Fruit fly (Drosophila melanogaster) whole organism, embryonic: ENCODE measurements around the gene sdk.

Experiments
- ATbp ChIP-seq: fragments of 200-800 bp; sonication (Bioruptor generic); optimal IDR thresholded peaks from 2 replicates; lab custom pipeline; 2017; ENCODE audit warnings: missing biosample characterization, mild to moderate bottlenecking, missing genetic modification characterization, missing genetic modification reagents
- Abd-B ChIP-seq: fragments of 200-800 bp; sonication (Bioruptor generic); optimal IDR thresholded peaks from 2 replicates; lab custom pipeline; 2018; ENCODE audit warnings: missing biosample characterization, mild to moderate bottlenecking, missing genetic modification characterization, moderate library complexity
- CG12219 ChIP-seq: fragments of 200-800 bp; sonication (Bioruptor generic); optimal IDR thresholded peaks from 3 replicates; lab custom pipeline; 2018; ENCODE audit warnings: missing biosample characterization, mild to moderate bottlenecking, missing genetic modification characterization
- CG13287 ChIP-seq: fragments of 200-800 bp; sonication (Bioruptor generic); IDR thresholded peaks from 2 replicates; pipeline ENCODE4 v1.3.6; 2022; ENCODE audit warnings: missing biosample characterization, missing genetic modification characterization; ENCODE audit not compliant: partially characterized antibody
- CG14441 ChIP-seq: fragments of 200-800 bp; sonication (Bioruptor generic); IDR thresholded peaks from 2 replicates; pipeline ENCODE4 v1.3.6; 2022; ENCODE audit warnings: missing biosample characterization, missing genetic modification characterization
- CG1603 ChIP-seq: fragments of 200-800 bp; sonication (Bioruptor generic); optimal IDR thresholded peaks from 2 replicates; lab custom pipeline; 2019; ENCODE audit warnings: missing biosample characterization, mild to moderate bottlenecking, missing genetic modification characterization, moderate library complexity
- CG17612 ChIP-seq: fragments of 200-800 bp; sonication (Bioruptor generic); IDR thresholded peaks from 2 replicates; pipeline ENCODE4 v1.3.6; 2022; ENCODE audit warnings: missing biosample characterization, missing genetic modification characterization
- CG17912 ChIP-seq: fragments of 200-800 bp; sonication (Bioruptor generic); optimal IDR thresholded peaks from 2 replicates; lab custom pipeline; 2018; ENCODE audit warnings: missing biosample characterization, mild to moderate bottlenecking, missing genetic modification characterization
- CG2129 ChIP-seq: fragments of 200-800 bp; sonication (Bioruptor generic); IDR thresholded peaks from 2 replicates; pipeline ENCODE4 v1.3.6; 2022; ENCODE audit warnings: missing biosample characterization, missing genetic modification characterization; ENCODE audit not compliant: partially characterized antibody
- CG2202 ChIP-seq: fragments of 200-800 bp; sonication (Bioruptor generic); optimal IDR thresholded peaks from 2 replicates; lab custom pipeline; 2018; ENCODE audit warnings: missing biosample characterization, mild to moderate bottlenecking, missing genetic modification characterization
- CG2712 ChIP-seq: fragments of 200-800 bp; optimal IDR thresholded peaks from 3 replicates; lab custom pipeline; 2019; ENCODE audit warnings: missing biosample characterization, mild to moderate bottlenecking, missing genetic modification characterization, moderate library complexity
- CG4328 ChIP-seq: fragments of 200-800 bp; sonication (Bioruptor generic); optimal IDR thresholded peaks from 3 replicates; lab custom pipeline; 2017; ENCODE audit warnings: missing biosample characterization, missing genetic modification reagents, missing genetic modification characterization
- CG4617 ChIP-seq: fragments of 200-800 bp; sonication (Bioruptor generic); optimal IDR thresholded peaks from 3 replicates; lab custom pipeline; 2016; ENCODE audit warnings: missing biosample characterization, missing genetic modification characterization, borderline replicate concordance
- CG9797 ChIP-seq: fragments of 200-800 bp; sonication (Bioruptor generic); optimal IDR thresholded peaks from 3 replicates; lab custom pipeline; 2018; ENCODE audit warnings: missing biosample characterization, mild to moderate bottlenecking, missing genetic modification characterization
- CG9932 ChIP-seq: fragments of 200-800 bp; sonication (Bioruptor generic); IDR thresholded peaks from 2 replicates; pipeline ENCODE4 v1.3.6; 2022; ENCODE audit warnings: missing biosample characterization, missing genetic modification characterization
- Camta ChIP-seq: fragments of 200-800 bp; sonication (Bioruptor generic); optimal IDR thresholded peaks from 2 replicates; lab custom pipeline; 2016; ENCODE audit warnings: missing biosample characterization, missing genetic modification characterization
- D19B ChIP-seq: fragments of 200-800 bp; sonication (Bioruptor generic); optimal IDR thresholded peaks from 2 replicates; lab custom pipeline; 2017; ENCODE audit warnings: missing biosample characterization, mild to moderate bottlenecking, missing genetic modification characterization
- Deaf1 ChIP-seq: fragments of 200-800 bp; optimal IDR thresholded peaks from 3 replicates; lab custom pipeline; 2019; ENCODE audit warnings: missing biosample characterization, mild to moderate bottlenecking, missing genetic modification characterization, moderate library complexity
- E2f2 ChIP-seq: fragments of 200-800 bp; sonication (Bioruptor generic); IDR thresholded peaks from 2 replicates; pipeline ENCODE4 v1.3.6; 2022; ENCODE audit warnings: missing biosample characterization, missing genetic modification characterization
- Eip74EF ChIP-seq, 2 experiments: fragments of 200-800 bp in 1 of 2; fragments of >200 bp in 1 of 2; sonication (Bioruptor generic) in 1 of 2; optimal IDR thresholded peaks; 2 replicates each; lab custom pipeline; 2017 to 2019; ENCODE audit warnings: missing biosample characterization in 2 of 2, missing genetic modification characterization in 2 of 2, mild to moderate bottlenecking in 1 of 2, moderate library complexity in 1 of 2
- HHEX ChIP-seq: fragments of 200-800 bp; sonication (Bioruptor generic); optimal IDR thresholded peaks from 3 replicates; lab custom pipeline; 2017; ENCODE audit warnings: missing biosample characterization, mild to moderate bottlenecking, missing genetic modification characterization, missing genetic modification reagents
- Hr3 ChIP-seq: fragments of 200-800 bp; sonication (Bioruptor generic); optimal IDR thresholded peaks from 3 replicates; lab custom pipeline; 2016; ENCODE audit warnings: missing biosample characterization, missing genetic modification characterization
- Hr78 ChIP-seq, 2 experiments: fragments of 200-800 bp in 1 of 2; fragments of >200 bp in 1 of 2; sonication (Bioruptor generic) in 1 of 2; optimal IDR thresholded peaks; 2 replicates each; lab custom pipeline; 2017 to 2019; ENCODE audit warnings: missing biosample characterization in 2 of 2, missing genetic modification characterization in 2 of 2, mild to moderate bottlenecking in 1 of 2, moderate library complexity in 1 of 2
- Hsf ChIP-seq: fragments of 200-800 bp; sonication (Bioruptor generic); optimal IDR thresholded peaks from 3 replicates; lab custom pipeline; 2016; ENCODE audit warnings: missing biosample characterization, missing genetic modification characterization
- Mrtf ChIP-seq: fragments of 200-800 bp; sonication (Bioruptor generic); IDR thresholded peaks from 3 replicates; pipeline ENCODE4 v1.3.6; 2022; ENCODE audit warnings: missing biosample characterization, missing genetic modification characterization
- Oli ChIP-seq: fragments of 200-800 bp; sonication (Bioruptor generic); optimal IDR thresholded peaks from 2 replicates; lab custom pipeline; 2018; ENCODE audit warnings: missing biosample characterization, mild to moderate bottlenecking, missing genetic modification characterization, moderate library complexity
- Ravus ChIP-seq: fragments of 200-800 bp; sonication (Bioruptor generic); IDR thresholded peaks from 2 replicates; pipeline ENCODE4 v1.3.6; 2022; ENCODE audit warnings: missing biosample characterization, missing genetic modification characterization
- Tbp ChIP-seq: fragments of >200 bp; optimal IDR thresholded peaks from 2 replicates; lab custom pipeline; 2018; ENCODE audit warnings: missing biosample characterization, missing genetic modification characterization
- Usf ChIP-seq: fragments of 200-800 bp; sonication (Bioruptor generic); optimal IDR thresholded peaks from 2 replicates; lab custom pipeline; 2017; ENCODE audit warnings: missing genotype, missing biosample characterization, missing genetic modification characterization
- bbx ChIP-seq: fragments of 200-800 bp; sonication (Bioruptor generic); IDR thresholded peaks from 2 replicates; pipeline ENCODE4 v1.3.6; 2022; ENCODE audit warnings: missing biosample characterization, missing genetic modification characterization; ENCODE audit not compliant: partially characterized antibody
- cas ChIP-seq: fragments of 200-800 bp; sonication (Bioruptor generic); IDR thresholded peaks from 2 replicates; pipeline ENCODE4 v1.3.6; 2022; ENCODE audit warnings: missing biosample characterization, missing genetic modification characterization
- caup ChIP-seq: fragments of 200-800 bp; sonication (Bioruptor generic); optimal IDR thresholded peaks from 3 replicates; lab custom pipeline; 2017; ENCODE audit warnings: missing biosample characterization, mild to moderate bottlenecking, missing genetic modification characterization, moderate library complexity; ENCODE audit not compliant: severe bottlenecking
- crc ChIP-seq: fragments of 200-800 bp; sonication (Bioruptor generic); optimal IDR thresholded peaks from 2 replicates; lab custom pipeline; 2016; ENCODE audit warnings: missing biosample characterization, missing genetic modification characterization
- crol ChIP-seq: fragments of 200-800 bp; sonication (Bioruptor generic); IDR thresholded peaks from 2 replicates; pipeline ENCODE4 v1.3.6; 2022; ENCODE audit warnings: missing biosample characterization, missing genetic modification characterization
- dan ChIP-seq: fragments of 200-800 bp; sonication (Bioruptor generic); IDR thresholded peaks from 2 replicates; pipeline ENCODE4 v1.3.6; 2022; ENCODE audit warnings: missing biosample characterization, missing genetic modification characterization
- disco-r ChIP-seq: fragments of 200-800 bp; sonication (Bioruptor generic); optimal IDR thresholded peaks from 2 replicates; lab custom pipeline; 2016; ENCODE audit warnings: missing biosample characterization, missing genetic modification characterization
- fd102C ChIP-seq: fragments of 200-800 bp; sonication (Bioruptor generic); optimal IDR thresholded peaks from 2 replicates; lab custom pipeline; 2018; ENCODE audit warnings: missing biosample characterization, mild to moderate bottlenecking, missing genetic modification characterization, moderate library complexity
- hth ChIP-seq: fragments of >200 bp; optimal IDR thresholded peaks from 2 replicates; lab custom pipeline; 2017; ENCODE audit warnings: inconsistent platforms
- ind ChIP-seq: fragments of 200-800 bp; sonication (Bioruptor generic); optimal IDR thresholded peaks from 3 replicates; lab custom pipeline; 2016; ENCODE audit warnings: missing biosample characterization, missing genetic modification characterization
- kay ChIP-seq: fragments of 200-800 bp; sonication (Bioruptor generic); optimal IDR thresholded peaks from 2 replicates; lab custom pipeline; 2016; ENCODE audit warnings: missing biosample characterization, missing genetic modification characterization
- klu ChIP-seq: fragments of 200-800 bp; sonication (Bioruptor generic); IDR thresholded peaks from 2 replicates; pipeline ENCODE4 v1.3.6; 2022; ENCODE audit warnings: missing biosample characterization, missing genetic modification characterization
- lmd ChIP-seq: fragments of 200-800 bp; sonication (Bioruptor generic); IDR thresholded peaks from 2 replicates; pipeline ENCODE4 v1.3.6; 2022; ENCODE audit warnings: missing biosample characterization, missing genetic modification characterization
- mld ChIP-seq: fragments of 200-800 bp; sonication (Bioruptor generic); IDR thresholded peaks from 3 replicates; pipeline ENCODE4 v1.3.6; 2022; ENCODE audit warnings: missing biosample characterization, missing genetic modification characterization; ENCODE audit not compliant: partially characterized antibody
- nerfin-2 ChIP-seq: fragments of 200-800 bp; sonication (Bioruptor generic); IDR thresholded peaks from 2 replicates; pipeline ENCODE4 v1.3.6; 2022; ENCODE audit warnings: missing biosample characterization, missing genetic modification characterization; ENCODE audit not compliant: partially characterized antibody
- otp ChIP-seq: fragments of 200-800 bp; sonication (Bioruptor generic); IDR thresholded peaks from 3 replicates; pipeline ENCODE4, ENCODE4 v1.3.6; 2022; ENCODE audit warnings: missing biosample characterization, missing genetic modification characterization
- ro ChIP-seq: fragments of 200-800 bp; sonication (Bioruptor generic); IDR thresholded peaks from 2 replicates; pipeline ENCODE4 v1.3.6; 2022; ENCODE audit warnings: missing biosample characterization, missing genetic modification characterization
- so ChIP-seq: fragments of 200-800 bp; sonication (Bioruptor generic); IDR thresholded peaks from 3 replicates; pipeline ENCODE4 v1.3.6; 2022; ENCODE audit warnings: missing biosample characterization, missing genetic modification characterization
- trem ChIP-seq: fragments of 200-800 bp; optimal IDR thresholded peaks from 3 replicates; lab custom pipeline; 2019; ENCODE audit warnings: missing biosample characterization, mild to moderate bottlenecking, missing genetic modification characterization, moderate library complexity
- z ChIP-seq: fragments of 200-800 bp; sonication (Bioruptor generic); IDR thresholded peaks from 3 replicates; pipeline ENCODE4 v1.3.6; 2022; ENCODE audit warnings: missing biosample characterization, missing genetic modification characterization

sdk gene

dm6 chrX:755642-756332 is 69.2 kb downstream of the sdk start (continued):
- TF ChIP-seq nerfin-2 (GFP tag; lab: Robert Waterston, UW) (no peak), bbx (GFP tag; lab: Robert Waterston, UW) (no peak), Mrtf (peak; percentile 80), cas (GFP tag; lab: Robert Waterston, UW) (peak; percentile 76), so (GFP tag; lab: Robert Waterston, UW) (peak; percentile 73; the same call in 1 of the 3 replicates), CG9797 (no peak), dan (GFP tag; lab: Robert Waterston, UW) (no peak), caup (GFP tag; lab: Kevin White, UChicago) (peak; percentile 92), CG12219 (peak; percentile 68), E2f2 (GFP tag; lab: Robert Waterston, UW) (peak; percentile 55), CG17912 (GFP tag; lab: Kevin White, UChicago) (no peak), CG2202 (tag; lab: Kevin White, UChicago) (no peak), Ravus (GFP tag; lab: Robert Waterston, UW) (peak; percentile 70), trem (tag; lab: Kevin White, UChicago) (peak; percentile 26), mld (no peak), CG2712 (tag; lab: Kevin White, UChicago) (peak; percentile 79), CG13287 (GFP tag; lab: Robert Waterston, UW) (0 out of 2 replicates have a peak, but pooled peaks have one; percentile 26), crc (peak; percentile 72), ind (GFP tag; lab: Kevin White, UChicago) (peak; percentile 85), ro (GFP tag; lab: Robert Waterston, UW) (no peak), CG9932 (GFP tag; lab: Robert Waterston, UW) (peak; percentile 94), CG1603 (tag; lab: Kevin White, UChicago) (peak; percentile 75), CG14441 (GFP tag; lab: Robert Waterston, UW) (peak; percentile 81), CG4328 (GFP tag; lab: Kevin White, UChicago) (no peak), klu (GFP tag; lab: Robert Waterston, UW) (peak; percentile 83), lmd (GFP tag; lab: Robert Waterston, UW) (peak; percentile 88), otp (peak; percentile 86), Eip74EF (GFP tag; optimal IDR thresholded peaks at IDR 0.05; lab: Kevin White, UChicago) (peak in 1 of 2 experiments; percentile 45), z (peak; percentile 44; the same call in 1 of the 3 replicates), Hr3 (GFP tag; lab: Kevin White, UChicago) (peak; percentile 58), D19B (peak; percentile 82), CG2129 (GFP tag; lab: Robert Waterston, UW) (no peak), crol (GFP tag; lab: Robert Waterston, UW) (no peak), Deaf1 (peak; percentile 58), CG4617 (GFP tag; lab: Kevin White, UChicago) (peak; percentile 30), disco-r (GFP tag; lab: Kevin White, UChicago) (peak; percentile 70), CG17612 (GFP tag; lab: Robert Waterston, UW) (peak; percentile 72), hth (lab: Kevin White, UChicago) (no peak), Usf (GFP tag; lab: Kevin White, UChicago) (peak; percentile 58), kay (peak; percentile 67), Oli (tag; lab: Kevin White, UChicago) (peak; percentile 75), Hsf (GFP tag; lab: Kevin White, UChicago) (peak; percentile 87), Tbp (GFP tag; lab: Kevin White, UChicago) (no peak), Camta (GFP tag; lab: Kevin White, UChicago) (peak; percentile 65), HHEX (peak; percentile 90), ATbp (GFP tag; lab: Kevin White, UChicago) (peak; percentile 78), Hr78 (GFP tag; optimal IDR thresholded peaks at IDR 0.05; lab: Kevin White, UChicago) (peak in 1 of 2 experiments; percentile 11), fd102C (GFP tag; lab: Kevin White, UChicago) (no peak), Abd-B (GFP tag; lab: Kevin White, UChicago) (peak; percentile 41)
